Fruit fly (Drosophila melanogaster) whole organism, embryonic: ENCODE data around the gene Prosbeta2R2.

ENCODE experiments used
- Ada2b ChIP-seq: fragments of 200-800 bp; sonication (Bioruptor generic); IDR thresholded peaks from 2 replicates; pipeline ENCODE4 v1.3.6; 2022; ENCODE audit warnings: missing biosample characterization, missing genetic modification characterization
- Atf-2 ChIP-seq: fragments of 200-800 bp; sonication (Bioruptor generic); optimal IDR thresholded peaks from 2 replicates; lab custom pipeline; 2016; ENCODE audit warnings: missing biosample characterization, missing genetic modification characterization
- CG12659 ChIP-seq: fragments of 200-800 bp; sonication (Bioruptor generic); optimal IDR thresholded peaks from 3 replicates; lab custom pipeline; 2017; ENCODE audit warnings: mild to moderate bottlenecking, missing biosample characterization, missing genetic modification reagents, missing genetic modification characterization
- CG12744 ChIP-seq: fragments of 200-800 bp; sonication (Bioruptor generic); optimal IDR thresholded peaks from 2 replicates; lab custom pipeline; 2016; ENCODE audit warnings: missing biosample characterization, missing genetic modification characterization
- CG14050 ChIP-seq: fragments of 200-800 bp; sonication (Bioruptor generic); IDR thresholded peaks from 3 replicates; pipeline ENCODE4 v1.3.6; 2022; ENCODE audit warnings: missing biosample characterization, missing genetic modification characterization
- CG14710 ChIP-seq: fragments of 200-800 bp; sonication (Bioruptor generic); optimal IDR thresholded peaks from 3 replicates; lab custom pipeline; 2019; ENCODE audit warnings: missing biosample characterization, mild to moderate bottlenecking, missing genetic modification characterization, moderate library complexity
- CG15479 ChIP-seq: fragments of 200-800 bp; sonication (Bioruptor generic); optimal IDR thresholded peaks from 3 replicates; lab custom pipeline; 2019; ENCODE audit warnings: missing biosample characterization, mild to moderate bottlenecking, missing genetic modification characterization, moderate library complexity
- CG15601 ChIP-seq: fragments of 200-800 bp; sonication (Bioruptor generic); optimal IDR thresholded peaks from 3 replicates; lab custom pipeline; 2019; ENCODE audit warnings: missing biosample characterization, mild to moderate bottlenecking, missing genetic modification characterization, moderate library complexity
- CG18764 ChIP-seq: fragments of 200-800 bp; sonication (Bioruptor generic); optimal IDR thresholded peaks from 3 replicates; lab custom pipeline; 2016; ENCODE audit warnings: missing biosample characterization, missing genetic modification characterization
- CG2889 ChIP-seq: fragments of 200-800 bp; sonication (Bioruptor generic); IDR thresholded peaks from 3 replicates; pipeline ENCODE4 v1.3.6; 2022; ENCODE audit warnings: missing biosample characterization, missing genetic modification characterization
- CG30020 ChIP-seq: fragments of 200-800 bp; optimal IDR thresholded peaks from 2 replicates; lab custom pipeline; 2019; ENCODE audit warnings: missing biosample characterization, mild to moderate bottlenecking, missing genetic modification characterization, moderate library complexity
- CG30431 ChIP-seq: fragments of 200-800 bp; sonication (Bioruptor generic); optimal IDR thresholded peaks from 2 replicates; lab custom pipeline; 2017; ENCODE audit warnings: missing biosample characterization, missing genetic modification characterization
- CG34224 ChIP-seq: fragments of 200-800 bp; sonication (Bioruptor generic); IDR thresholded peaks from 3 replicates; pipeline ENCODE4 v1.3.6; 2022; ENCODE audit warnings: missing biosample characterization, missing genetic modification characterization; ENCODE audit not compliant: partially characterized antibody
- CG34422 ChIP-seq: fragments of 200-800 bp; sonication (Bioruptor generic); IDR thresholded peaks from 3 replicates; pipeline ENCODE4 v1.3.6; 2022; ENCODE audit warnings: missing biosample characterization, missing genetic modification characterization
- CG42726 ChIP-seq: fragments of 200-800 bp; sonication (Bioruptor generic); IDR thresholded peaks from 2 replicates; pipeline ENCODE4 v1.3.6; 2022; ENCODE audit warnings: missing biosample characterization, missing genetic modification characterization; ENCODE audit not compliant: partially characterized antibody
- CG4617 ChIP-seq: fragments of 200-800 bp; sonication (Bioruptor generic); optimal IDR thresholded peaks from 3 replicates; lab custom pipeline; 2016; ENCODE audit warnings: missing biosample characterization, missing genetic modification characterization, borderline replicate concordance
- CG6765 ChIP-seq: fragments of 200-800 bp; sonication (Bioruptor generic); optimal IDR thresholded peaks from 3 replicates; lab custom pipeline; 2017; ENCODE audit warnings: missing biosample characterization, mild to moderate bottlenecking, missing genetic modification characterization
- CG6813 ChIP-seq: fragments of 200-800 bp; sonication (Bioruptor generic); optimal IDR thresholded peaks from 2 replicates; lab custom pipeline; 2017; ENCODE audit warnings: missing biosample characterization, missing genetic modification characterization, mild to moderate bottlenecking, moderate library complexity, missing genetic modification reagents
- CG7357 ChIP-seq: fragments of 200-800 bp; sonication (Bioruptor generic); IDR thresholded peaks from 3 replicates; pipeline ENCODE4 v1.3.6; 2022; ENCODE audit warnings: missing biosample characterization, missing genetic modification characterization
- CG7928 ChIP-seq: fragments of 200-800 bp; sonication (Bioruptor generic); optimal IDR thresholded peaks from 2 replicates; lab custom pipeline; 2017; ENCODE audit warnings: missing biosample characterization, mild to moderate bottlenecking, missing genetic modification characterization
- CTCF ChIP-seq: fragments of 200-800 bp; sonication (Bioruptor generic); optimal IDR thresholded peaks from 2 replicates; lab custom pipeline; 2017; ENCODE audit warnings: missing biosample characterization, mild to moderate bottlenecking, missing genetic modification characterization, moderate library complexity
- Dbx ChIP-seq: fragments of 200-800 bp; sonication (Bioruptor generic); IDR thresholded peaks from 3 replicates; pipeline ENCODE4 v1.3.6; 2022; ENCODE audit warnings: missing biosample characterization, missing genetic modification characterization
- Dp ChIP-seq: fragments of 200-800 bp; sonication (Bioruptor generic); optimal IDR thresholded peaks from 2 replicates; lab custom pipeline; 2018; ENCODE audit warnings: missing biosample characterization, mild to moderate bottlenecking, missing genetic modification characterization, moderate library complexity
- ERR ChIP-seq: fragments of 200-800 bp; sonication (Bioruptor generic); optimal IDR thresholded peaks from 2 replicates; lab custom pipeline; 2016; ENCODE audit warnings: missing biosample characterization, missing genetic modification characterization
- GATAe ChIP-seq: fragments of 200-800 bp; sonication (Bioruptor generic); conservative IDR thresholded peaks from 2 replicates; pipeline ENCODE4 v1.3.6; 2022; ENCODE audit warnings: missing biosample characterization, missing genetic modification characterization
- HLHmδ ChIP-seq: fragments of 200-800 bp; sonication (Bioruptor generic); optimal IDR thresholded peaks from 2 replicates; lab custom pipeline; 2018; ENCODE audit warnings: missing biosample characterization, mild to moderate bottlenecking, missing genetic modification characterization, moderate library complexity
- Hand ChIP-seq: fragments of 200-800 bp; sonication (Bioruptor generic); optimal IDR thresholded peaks from 2 replicates; lab custom pipeline; 2017; ENCODE audit warnings: mild to moderate bottlenecking, missing biosample characterization, missing genetic modification reagents, missing genetic modification characterization
- Hr3 ChIP-seq: fragments of 200-800 bp; sonication (Bioruptor generic); optimal IDR thresholded peaks from 3 replicates; lab custom pipeline; 2016; ENCODE audit warnings: missing biosample characterization, missing genetic modification characterization
- MESR4 ChIP-seq: fragments of 200-800 bp; sonication (Bioruptor generic); optimal IDR thresholded peaks from 2 replicates; lab custom pipeline; 2018; ENCODE audit warnings: missing biosample characterization, mild to moderate bottlenecking, missing genetic modification characterization, moderate library complexity
- Med ChIP-seq: fragments of 200-800 bp; sonication (Bioruptor generic); peaks from one replicate; lab custom pipeline; 2016; ENCODE audit warnings: missing biosample characterization, missing genetic modification characterization, mild to moderate bottlenecking, inconsistent platforms, moderate library complexity
- Myb ChIP-seq: fragments of 200-800 bp; sonication (Bioruptor generic); optimal IDR thresholded peaks from 2 replicates; lab custom pipeline; 2016; ENCODE audit warnings: missing biosample characterization, missing genetic modification characterization
- NfI ChIP-seq: fragments of 200-800 bp; sonication (Bioruptor generic); optimal IDR thresholded peaks from 3 replicates; lab custom pipeline; 2018; ENCODE audit warnings: missing biosample characterization, mild to moderate bottlenecking, missing genetic modification characterization, moderate library complexity
- Optix ChIP-seq: fragments of 200-800 bp; sonication (Bioruptor generic); IDR thresholded peaks from 3 replicates; pipeline ENCODE4 v1.3.6; 2022; ENCODE audit warnings: missing biosample characterization, missing genetic modification characterization
- Ptx1 ChIP-seq: fragments of 200-800 bp; sonication (Bioruptor generic); IDR thresholded peaks from 2 replicates; pipeline ENCODE4 v1.3.6; 2022; ENCODE audit warnings: missing biosample characterization, missing genetic modification characterization
- Spps ChIP-seq: fragments of 200-800 bp; sonication (Bioruptor generic); optimal IDR thresholded peaks from 2 replicates; lab custom pipeline; 2018; ENCODE audit warnings: missing biosample characterization, mild to moderate bottlenecking, missing genetic modification characterization
- Tbp ChIP-seq: fragments of >200 bp; optimal IDR thresholded peaks from 2 replicates; lab custom pipeline; 2018; ENCODE audit warnings: missing biosample characterization, missing genetic modification characterization
- Trl ChIP-seq, 3 experiments: fragments of >200 bp in 2 of 3; fragments of 200-800 bp in 1 of 3; sonication (Bioruptor generic) in 1 of 3; optimal IDR thresholded peaks; 2 replicates in 1 of 3; 3 replicates in 2 of 3; lab custom pipeline; 2016 to 2017; ENCODE audit warnings: missing biosample characterization in 1 of 3, missing genetic modification characterization in 1 of 3
- YL-1 ChIP-seq: fragments of 200-800 bp; sonication (Bioruptor generic); optimal IDR thresholded peaks from 3 replicates; lab custom pipeline; 2017; ENCODE audit warnings: missing biosample characterization, mild to moderate bottlenecking, missing genetic modification characterization
- cg ChIP-seq: fragments of 200-800 bp; sonication (Bioruptor generic); optimal IDR thresholded peaks from 3 replicates; lab custom pipeline; 2019; ENCODE audit warnings: missing biosample characterization, mild to moderate bottlenecking, missing genetic modification characterization, moderate library complexity
- da ChIP-seq: fragments of 200-800 bp; sonication (Bioruptor generic); optimal IDR thresholded peaks from 2 replicates; lab custom pipeline; 2016; ENCODE audit warnings: missing biosample characterization, missing genetic modification characterization
- emc ChIP-seq: fragments of 200-800 bp; sonication (Bioruptor generic); optimal IDR thresholded peaks from 2 replicates; lab custom pipeline; 2016; ENCODE audit warnings: missing biosample characterization, missing genetic modification characterization
- exex ChIP-seq: fragments of 200-800 bp; sonication (Bioruptor generic); optimal IDR thresholded peaks from 4 replicates; lab custom pipeline; 2018; ENCODE audit warnings: missing biosample characterization, mild to moderate bottlenecking, missing genetic modification characterization, moderate library complexity
- h ChIP-seq: fragments of >200 bp; optimal IDR thresholded peaks from 2 replicates; lab custom pipeline; 2017
- salm ChIP-seq: fragments of 200-800 bp; sonication (Bioruptor generic); optimal IDR thresholded peaks from 2 replicates; lab custom pipeline; 2018; ENCODE audit warnings: missing biosample characterization, mild to moderate bottlenecking, missing genetic modification characterization
- sens ChIP-seq: fragments of 200-800 bp; sonication (Bioruptor generic); peaks from one replicate; lab custom pipeline; 2016; ENCODE audit warnings: missing biosample characterization, missing genetic modification characterization
- sima ChIP-seq: fragments of 200-800 bp; sonication (Bioruptor generic); optimal IDR thresholded peaks from 2 replicates; lab custom pipeline; 2016; ENCODE audit warnings: missing biosample characterization, missing genetic modification characterization
- slp2 ChIP-seq: fragments of 200-800 bp; sonication (Bioruptor generic); optimal IDR thresholded peaks from 2 replicates; lab custom pipeline; 2016; ENCODE audit warnings: missing biosample characterization, missing genetic modification characterization
- sqz ChIP-seq: fragments of 200-800 bp; sonication (Bioruptor generic); optimal IDR thresholded peaks from 3 replicates; lab custom pipeline; 2018; ENCODE audit warnings: missing biosample characterization, mild to moderate bottlenecking, missing genetic modification characterization
- stwl ChIP-seq: fragments of 200-800 bp; sonication (Bioruptor generic); optimal IDR thresholded peaks from 3 replicates; lab custom pipeline; 2018; ENCODE audit warnings: missing biosample characterization, mild to moderate bottlenecking, missing genetic modification characterization, moderate library complexity
- unc-4 ChIP-seq: fragments of 200-800 bp; sonication (Bioruptor generic); IDR thresholded peaks from 2 replicates; pipeline ENCODE4 v1.3.6; 2022; ENCODE audit warnings: missing biosample characterization, missing genetic modification characterization; ENCODE audit not compliant: partially characterized antibody
- wdn ChIP-seq: fragments of 200-800 bp; sonication (Bioruptor generic); IDR thresholded peaks from 2 replicates; pipeline ENCODE4 v1.3.6; 2022; ENCODE audit warnings: missing biosample characterization, missing genetic modification characterization

Prosbeta2R2 gene

DNA sequence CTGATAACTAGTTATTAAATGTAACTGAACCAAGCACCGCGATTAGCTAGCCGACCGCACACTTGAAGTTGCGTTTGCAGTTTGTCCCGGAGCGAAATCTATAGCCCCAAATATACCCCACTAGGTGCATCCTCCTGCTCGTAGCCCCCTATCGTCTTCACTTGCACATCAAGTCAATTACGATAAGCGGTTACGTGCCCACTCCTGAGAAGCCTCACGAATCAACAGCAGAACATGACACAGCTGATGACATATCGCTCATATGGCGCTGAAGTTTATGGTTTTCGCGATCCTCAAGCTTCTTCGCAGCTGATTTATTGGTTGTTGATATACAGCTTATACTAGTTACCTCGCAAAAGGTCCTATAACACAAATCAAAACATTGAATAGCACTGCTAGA is 41.9 kb upstream of the Prosbeta2R2 start:
- TF ChIP-seq Med (GFP tag; lab: Kevin White, UChicago) (peak; percentile 40), CG34224 (no peak)

DNA sequence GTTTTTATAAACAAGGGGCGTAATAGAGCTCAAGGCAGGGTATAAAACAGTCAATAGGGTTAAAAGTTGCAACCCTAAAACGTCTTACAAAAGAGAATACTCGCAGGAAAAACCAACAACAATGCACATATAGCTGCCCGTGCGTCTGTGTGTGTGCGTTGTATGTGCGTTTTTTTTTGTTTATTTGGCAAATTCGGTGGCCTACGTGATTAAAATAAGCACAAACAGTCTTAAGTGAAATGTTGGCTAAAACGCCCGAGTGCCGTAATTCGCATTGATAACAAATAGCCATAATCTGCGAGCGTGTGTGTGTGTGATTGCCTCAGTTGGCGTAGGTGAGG is 37.8 kb upstream of the Prosbeta2R2 start:
- TF ChIP-seq Dbx (no peak), sens (GFP tag; lab: Kevin White, UChicago) (no peak), h (lab: Kevin White, UChicago) (no peak), MESR4 (GFP tag; lab: Kevin White, UChicago) (peak; percentile 69), CG15479 (GFP tag; lab: Kevin White, UChicago) (no peak), sqz (GFP tag; lab: Kevin White, UChicago) (peak; percentile 50), da (GFP tag; lab: Kevin White, UChicago) (no peak), GATAe (GFP tag; lab: Robert Waterston, UW) (no peak), NfI (no peak), Hr3 (no peak), CG14710 (tag; lab: Kevin White, UChicago) (no peak), unc-4 (GFP tag; lab: Robert Waterston, UW) (peak; percentile 11; the same call in 1 of the 2 replicates), CG6813 (GFP tag; lab: Kevin White, UChicago) (no peak), Atf-2 (GFP tag; lab: Kevin White, UChicago) (no peak), YL-1 (no peak), CG4617 (GFP tag; lab: Kevin White, UChicago) (peak; percentile 20), CG7357 (GFP tag; lab: Robert Waterston, UW) (no peak), CG18764 (no peak), Trl (optimal IDR thresholded peaks at IDR 0.05; lab: Kevin White, UChicago) (peak in 1 of 2 experiments; percentile 18), Trl (GFP tag; optimal IDR thresholded peaks at IDR 0.05; lab: Kevin White, UChicago) (no peak), CG34422 (GFP tag; lab: Robert Waterston, UW) (no peak), exex (no peak), cg (GFP tag; lab: Kevin White, UChicago) (peak; percentile 83), ERR (GFP tag; lab: Kevin White, UChicago) (peak; percentile 11), CG7928 (no peak), emc (no peak), CG30020 (tag; lab: Kevin White, UChicago) (no peak), CG2889 (GFP tag; lab: Robert Waterston, UW) (no peak), CG42726 (GFP tag; lab: Robert Waterston, UW) (no peak), slp2 (GFP tag; lab: Kevin White, UChicago) (no peak), Hand (no peak), sima (GFP tag; lab: Kevin White, UChicago) (no peak), stwl (no peak), CG15601 (no peak)

DNA sequence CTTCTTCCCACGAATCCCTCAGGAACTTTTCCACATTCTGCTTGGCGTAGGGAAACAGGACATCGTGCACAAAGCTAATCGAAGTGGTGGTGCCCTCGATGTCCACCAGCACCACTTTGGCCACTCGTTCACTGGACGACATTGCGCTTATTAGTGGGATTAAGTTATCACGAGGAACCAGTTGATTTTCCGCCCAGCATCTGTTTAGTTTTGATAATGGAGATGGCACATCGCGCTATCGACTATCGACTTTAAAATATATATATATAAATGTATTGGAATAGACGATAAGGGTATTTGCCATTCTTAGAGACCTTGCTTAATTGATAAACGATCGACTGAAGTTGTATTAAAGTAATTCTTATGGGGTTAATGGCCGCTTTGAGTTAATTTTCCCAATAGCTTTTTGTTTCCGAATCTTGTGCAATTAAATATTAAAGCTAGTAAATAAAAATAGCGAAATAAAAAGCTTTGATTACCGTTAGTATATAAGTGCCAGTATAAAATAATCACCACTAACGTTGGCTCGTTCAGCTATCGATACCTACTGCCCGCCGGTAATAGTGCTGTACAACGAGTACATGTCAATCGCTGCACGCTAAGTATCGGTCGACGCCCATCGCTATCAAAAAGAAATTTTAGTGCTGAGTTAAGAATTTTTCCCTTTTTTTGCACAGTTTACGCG is 37.3 kb upstream of the Prosbeta2R2 start, which contains the start of the genes Enoph and Hph:
TSS of gene Enoph (minus strand) at position 220 of the 685 bp plus-strand sequence.
TSS of gene Hph (plus strand) at position 576 of the 685 bp plus-strand sequence.
- peak; percentile 28 for TF ChIP-seq CG30431 (GFP tag; lab: Kevin White, UChicago)
- no peak for TF ChIP-seq CG6765 (GFP tag; lab: Kevin White, UChicago)
- TF ChIP-seq Myb (GFP tag; lab: Kevin White, UChicago): peak; percentile 96
- TF ChIP-seq CG14050 (GFP tag; lab: Robert Waterston, UW): no peak
- TF ChIP-seq wdn (GFP tag; lab: Robert Waterston, UW): peak; percentile 29; the same call in 1 of the 2 replicates
- peak; percentile 48 for TF ChIP-seq Dp (GFP tag; lab: Kevin White, UChicago)
- peak; percentile 6 for TF ChIP-seq CTCF (GFP tag; lab: Kevin White, UChicago)
- peak; percentile 70 for TF ChIP-seq Ptx1 (GFP tag; lab: Robert Waterston, UW)
- peak; percentile 85 for TF ChIP-seq CG12659 (GFP tag; lab: Kevin White, UChicago)
- TF ChIP-seq Spps: peak; percentile 7
- no peak for TF ChIP-seq HLHmδ (GFP tag; lab: Kevin White, UChicago)
- TF ChIP-seq salm (tag; lab: Kevin White, UChicago): no peak
- TF ChIP-seq Tbp (GFP tag; lab: Kevin White, UChicago): no peak
- TF ChIP-seq slp2 (GFP tag; lab: Kevin White, UChicago): no peak
- TF ChIP-seq Optix (GFP tag; lab: Robert Waterston, UW): no peak
- TF ChIP-seq CG12744 (GFP tag; lab: Kevin White, UChicago): no peak
- TF ChIP-seq Ada2b (GFP tag; lab: Robert Waterston, UW): peak; percentile 31
